Worm (Caenorhabditis elegans): ENCODE results near the gene C31B8.12.

ce11 chrV:2920125-2920524 lies 7.3 kb downstream of the C31B8.12 start:
- no peak for TF ChIP-seq ceh-18 (tag; optimal IDR thresholded peaks at IDR 0.05)
- no peak for TF ChIP-seq K09A11.1 (tag; optimal IDR thresholded peaks at IDR 0.05; ENCODE audit: insufficient read depth)
- no peak for TF ChIP-seq dmd-4 (tag; optimal IDR thresholded peaks at IDR 0.05; ENCODE audit: borderline replicate concordance)
- TF ChIP-seq lin-11 (tag; optimal IDR thresholded peaks at IDR 0.05) = no peak
- no peak for TF ChIP-seq dve-1 (tag; optimal IDR thresholded peaks at IDR 0.05)
- TF ChIP-seq gmeb-2 (tag; optimal IDR thresholded peaks at IDR 0.05) = no peak
- no peak for TF ChIP-seq ceh-6 (GFP tag; optimal IDR thresholded peaks at IDR 0.05)
- TF ChIP-seq zip-5 (tag; optimal IDR thresholded peaks at IDR 0.05) = no peak

All from whole organism, late embryonic.